Fruit fly (Drosophila melanogaster) whole organism, wandering third instar larva: ENCODE measurements around the gene Syx5.
A peak's percentile ranks its signal among the peaks of the same experiment; 100 is the strongest.

ENCODE experiments used
- Abd-B ChIP-seq: fragments of >200 bp; optimal IDR thresholded peaks from 2 replicates; lab custom pipeline; 2017; ENCODE audit warnings: missing biosample characterization, missing genetic modification characterization
- CG32264 ChIP-seq: fragments of 200-800 bp; sonication (Bioruptor generic); optimal IDR thresholded peaks from 2 replicates; lab custom pipeline; 2016; ENCODE audit warnings: missing biosample characterization, missing genetic modification characterization
- CG9705 ChIP-seq: fragments of 200-800 bp; sonication (Bioruptor generic); optimal IDR thresholded peaks from 2 replicates; lab custom pipeline; 2018; ENCODE audit warnings: missing biosample characterization, mild to moderate bottlenecking, missing genetic modification characterization
- CrebA ChIP-seq: fragments of 200-800 bp; sonication (Bioruptor generic); optimal IDR thresholded peaks from 2 replicates; lab custom pipeline; 2016; ENCODE audit warnings: missing biosample characterization, mild to moderate bottlenecking, missing genetic modification characterization, borderline replicate concordance
- Dfd ChIP-seq: fragments of >200 bp; optimal IDR thresholded peaks from 2 replicates; lab custom pipeline; 2017; ENCODE audit warnings: missing biosample characterization, missing genetic modification characterization
- Dif ChIP-seq: fragments of 200-275, 200-300 bp; sonication (Bioruptor generic); optimal IDR thresholded peaks from 2 replicates; lab custom pipeline; 2018; ENCODE audit warnings: missing biosample characterization, missing genetic modification characterization; ENCODE audit not compliant: partially characterized antibody
- GATAd ChIP-seq: sonication (Bioruptor generic); optimal IDR thresholded peaks from 2 replicates; lab custom pipeline; 2016; ENCODE audit warnings: missing biosample characterization, missing genetic modification characterization
- HLH106 ChIP-seq: fragments of 200-800 bp; optimal IDR thresholded peaks from 3 replicates; lab custom pipeline; 2019; ENCODE audit warnings: missing biosample characterization, mild to moderate bottlenecking, missing genetic modification characterization, moderate library complexity
- Hnf4 ChIP-seq: fragments of 200-800 bp; sonication (Bioruptor generic); optimal IDR thresholded peaks from 2 replicates; lab custom pipeline; 2016; ENCODE audit warnings: missing biosample characterization, mild to moderate bottlenecking, missing genetic modification characterization
- Hr78 ChIP-seq: fragments of >200 bp; optimal IDR thresholded peaks from 2 replicates; lab custom pipeline; 2017; ENCODE audit warnings: missing biosample characterization, missing genetic modification characterization
- Hr83 ChIP-seq: fragments of 200-300 bp; sonication (Bioruptor generic); optimal IDR thresholded peaks from 2 replicates; lab custom pipeline; 2016; ENCODE audit warnings: missing biosample characterization, mild to moderate bottlenecking, missing genetic modification characterization, moderate library complexity; ENCODE audit not compliant: poor library complexity, severe bottlenecking
- Jra ChIP-seq: sonication (Bioruptor generic); optimal IDR thresholded peaks from 2 replicates; lab custom pipeline; 2016; ENCODE audit warnings: missing biosample characterization, missing genetic modification characterization
- Mio ChIP-seq: sonication (Bioruptor generic); optimal IDR thresholded peaks from 2 replicates; lab custom pipeline; 2016; ENCODE audit warnings: missing biosample characterization, missing genetic modification characterization
- Myc ChIP-seq: fragments of >200 bp; optimal IDR thresholded peaks from 2 replicates; lab custom pipeline; 2017
- N ChIP-seq: fragments of >200 bp; optimal IDR thresholded peaks from 2 replicates; lab custom pipeline; 2018; ENCODE audit warnings: missing biosample characterization, missing external identifiers, missing genetic modification characterization
- OdsH ChIP-seq: fragments of 200-800 bp; sonication (Bioruptor generic); optimal IDR thresholded peaks from 2 replicates; lab custom pipeline; 2016; ENCODE audit warnings: missing biosample characterization, mild to moderate bottlenecking, missing genetic modification characterization
- Rel ChIP-seq, 2 experiments: fragments of 200-800 bp; sonication (Bioruptor generic) in 1 of 2; optimal IDR thresholded peaks; 2 replicates in 1 of 2; 3 replicates in 1 of 2; lab custom pipeline; 2016 to 2019; ENCODE audit warnings: mild to moderate bottlenecking in 2 of 2, missing biosample characterization in 2 of 2, missing genetic modification characterization in 2 of 2, moderate library complexity in 1 of 2
- Sp1 ChIP-seq: fragments of 200-800 bp; sonication (Bioruptor generic); optimal IDR thresholded peaks from 3 replicates; lab custom pipeline; 2019; ENCODE audit warnings: missing biosample characterization, mild to moderate bottlenecking, missing genetic modification characterization, moderate library complexity
- Vsx2 ChIP-seq: fragments of 200-300, 225-300 bp; sonication (Bioruptor generic); optimal IDR thresholded peaks from 2 replicates; lab custom pipeline; 2018; ENCODE audit warnings: missing biosample characterization, missing genetic modification characterization; ENCODE audit not compliant: partially characterized antibody
- br ChIP-seq: fragments of 200-800 bp; sonication (Bioruptor generic); optimal IDR thresholded peaks from 2 replicates; lab custom pipeline; 2016; ENCODE audit warnings: missing biosample characterization, missing genetic modification characterization
- brk ChIP-seq: fragments of 200-800 bp; sonication (Bioruptor generic); optimal IDR thresholded peaks from 2 replicates; lab custom pipeline; 2016; ENCODE audit warnings: missing biosample characterization, mild to moderate bottlenecking, missing genetic modification characterization
- dl ChIP-seq, 2 experiments: fragments of 175-275, 200-275 bp in 1 of 2; fragments of 200-275 bp in 1 of 2; sonication (Bioruptor generic); optimal IDR thresholded peaks; lab custom pipeline; 2018; ENCODE audit warnings: mild to moderate bottlenecking in 2 of 2, missing biosample characterization in 2 of 2, missing genetic modification characterization in 2 of 2, moderate library complexity in 2 of 2; ENCODE audit not compliant: partially characterized antibody in 2 of 2, insufficient read depth in 1 of 2
- dmrt93B ChIP-seq: fragments of 200-800 bp; sonication (Bioruptor generic); optimal IDR thresholded peaks from 2 replicates; lab custom pipeline; 2018; ENCODE audit warnings: missing biosample characterization, mild to moderate bottlenecking, missing genetic modification characterization
- dsf ChIP-seq: sonication (Bioruptor generic); optimal IDR thresholded peaks from 2 replicates; lab custom pipeline; 2016; ENCODE audit warnings: missing biosample characterization, missing genetic modification characterization, borderline replicate concordance
- ey ChIP-seq: fragments of 200-800 bp; sonication (Bioruptor generic); optimal IDR thresholded peaks from 2 replicates; lab custom pipeline; 2016; ENCODE audit warnings: missing biosample characterization, missing genetic modification characterization
- foxo ChIP-seq, 2 experiments: fragments of 200-800 bp; sonication (Bioruptor generic); optimal IDR thresholded peaks; 2 replicates in 1 of 2; 3 replicates in 1 of 2; lab custom pipeline; 2016 to 2017; ENCODE audit warnings: missing biosample characterization in 2 of 2, missing genetic modification characterization in 2 of 2
- fru ChIP-seq: fragments of 200-800 bp; sonication (Bioruptor generic); optimal IDR thresholded peaks from 3 replicates; lab custom pipeline; 2016; ENCODE audit warnings: missing biosample characterization, mild to moderate bottlenecking, missing genetic modification characterization
- h ChIP-seq: fragments of 200-800 bp; sonication (Bioruptor generic); optimal IDR thresholded peaks from 3 replicates; lab custom pipeline; 2016; ENCODE audit warnings: missing biosample characterization, mild to moderate bottlenecking, missing genetic modification characterization
- jim ChIP-seq: fragments of 175-275, 200-325 bp; sonication (Bioruptor generic); optimal IDR thresholded peaks from 2 replicates; lab custom pipeline; 2016; ENCODE audit warnings: missing biosample characterization, mild to moderate bottlenecking, missing genetic modification characterization
- lola ChIP-seq: fragments of >200 bp; optimal IDR thresholded peaks from 2 replicates; lab custom pipeline; 2017; ENCODE audit warnings: missing biosample characterization, missing genetic modification characterization
- pan ChIP-seq: fragments of >200 bp; optimal IDR thresholded peaks from 2 replicates; lab custom pipeline; 2017
- psq ChIP-seq: fragments of 200-800 bp; sonication (Bioruptor generic); optimal IDR thresholded peaks from 3 replicates; lab custom pipeline; 2017; ENCODE audit warnings: missing biosample characterization, mild to moderate bottlenecking, missing genetic modification characterization, moderate library complexity
- rgr ChIP-seq: fragments of 200-800 bp; sonication (Bioruptor generic); optimal IDR thresholded peaks from 3 replicates; lab custom pipeline; 2016; ENCODE audit warnings: missing biosample characterization, mild to moderate bottlenecking, missing genetic modification characterization
- sage ChIP-seq: fragments of 200-800 bp; sonication (Bioruptor generic); optimal IDR thresholded peaks from 2 replicates; lab custom pipeline; 2016; ENCODE audit warnings: missing biosample characterization, mild to moderate bottlenecking, missing genetic modification characterization
- sv ChIP-seq: fragments of 200-800 bp; sonication (Bioruptor generic); optimal IDR thresholded peaks from 3 replicates; lab custom pipeline; 2016; ENCODE audit warnings: missing biosample characterization, missing genetic modification characterization
- tai ChIP-seq: sonication (Bioruptor generic); optimal IDR thresholded peaks from 2 replicates; lab custom pipeline; 2016; ENCODE audit warnings: missing biosample characterization, missing genetic modification characterization
- usp ChIP-seq: fragments of >200 bp; optimal IDR thresholded peaks from 2 replicates; lab custom pipeline; 2017; ENCODE audit warnings: missing biosample characterization, missing genetic modification characterization
- woc ChIP-seq: sonication (Bioruptor generic); optimal IDR thresholded peaks from 2 replicates; lab custom pipeline; 2016; ENCODE audit warnings: missing biosample characterization, mild to moderate bottlenecking, missing genetic modification characterization

Gene Syx5

dm6 chr2L:16286360-16287005 lies 20.7 kb upstream of the Syx5 start (continued):
- TF ChIP-seq sage (GFP tag; lab: Kevin White, UChicago), result peak; percentile 70
- TF ChIP-seq GATAd (GFP tag; lab: Kevin White, UChicago), result no peak

- peak in 1 of 2 experiments; percentile 18 for TF ChIP-seq dl (GFP tag; optimal IDR thresholded peaks at IDR 0.05; lab: Kevin White, UChicago; ENCODE audit: insufficient read depth in 1 of 2, partially characterized antibody in 2 of 2)
- TF ChIP-seq Sp1 (GFP tag; lab: Kevin White, UChicago), result no peak
These were observed 20.0 kb upstream of the Syx5 start for dm6 chr2L:16287006-16287601.

- peak; percentile 93 for TF ChIP-seq sv (GFP tag; lab: Kevin White, UChicago)
- TF ChIP-seq OdsH (GFP tag; lab: Kevin White, UChicago), result peak; percentile 74
- peak; percentile 66 to 88 for TF ChIP-seq foxo (GFP tag; optimal IDR thresholded peaks at IDR 0.05; lab: Kevin White, UChicago)
- TF ChIP-seq Jra (GFP tag; lab: Kevin White, UChicago), result peak; percentile 85
- TF ChIP-seq sage (GFP tag; lab: Kevin White, UChicago), result peak; percentile 63
- peak; percentile 86 for TF ChIP-seq rgr (GFP tag; lab: Kevin White, UChicago)
- TF ChIP-seq ey, result peak; percentile 76
- TF ChIP-seq woc (GFP tag; lab: Kevin White, UChicago), result peak; percentile 48
- TF ChIP-seq CG9705 (GFP tag; lab: Kevin White, UChicago), result peak; percentile 58
- TF ChIP-seq Hr83 (GFP tag; lab: Kevin White, UChicago), result peak; percentile 97
- peak; percentile 51 for TF ChIP-seq Rel (GFP tag; optimal IDR thresholded peaks at IDR 0.05; lab: Kevin White, UChicago)
- peak; percentile 47 for TF ChIP-seq Rel (tag; optimal IDR thresholded peaks at IDR 0.05; lab: Kevin White, UChicago)
- TF ChIP-seq Vsx2, result peak; percentile 98
- TF ChIP-seq Hr78 (GFP tag; lab: Kevin White, UChicago), result no peak
- TF ChIP-seq h (GFP tag; lab: Kevin White, UChicago), result peak; percentile 86
- peak; percentile 76 for TF ChIP-seq br (GFP tag; lab: Kevin White, UChicago)
- peak; percentile 86 for TF ChIP-seq Myc (lab: Kevin White, UChicago)
- peak; percentile 73 for TF ChIP-seq dsf
- TF ChIP-seq Sp1 (GFP tag; lab: Kevin White, UChicago), result peak; percentile 61
- TF ChIP-seq Dif (GFP tag; lab: Kevin White, UChicago), result peak; percentile 84
- no peak for TF ChIP-seq usp (GFP tag; lab: Kevin White, UChicago)
- TF ChIP-seq dmrt93B (GFP tag; lab: Kevin White, UChicago), result peak; percentile 42
- TF ChIP-seq fru, result peak; percentile 73
- peak; percentile 53 for TF ChIP-seq Mio
- no peak for TF ChIP-seq N (GFP tag; lab: Kevin White, UChicago)
- peak; percentile 80 for TF ChIP-seq brk (GFP tag; lab: Kevin White, UChicago)
- peak; percentile 64 for TF ChIP-seq GATAd (GFP tag; lab: Kevin White, UChicago)
- TF ChIP-seq pan (lab: Kevin White, UChicago), result no peak
- TF ChIP-seq Dfd (GFP tag; lab: Kevin White, UChicago), result no peak
- TF ChIP-seq jim, result peak; percentile 90
- TF ChIP-seq Abd-B (GFP tag; lab: Kevin White, UChicago), result no peak
- peak; percentile 92 for TF ChIP-seq Hnf4 (GFP tag; lab: Kevin White, UChicago)
- TF ChIP-seq HLH106 (tag; lab: Kevin White, UChicago), result peak; percentile 64
- peak in 1 of 2 experiments; percentile 62 for TF ChIP-seq dl (GFP tag; optimal IDR thresholded peaks at IDR 0.05; lab: Kevin White, UChicago; ENCODE audit: insufficient read depth in 1 of 2, partially characterized antibody in 2 of 2)
- peak; percentile 44 for TF ChIP-seq CG32264
- TF ChIP-seq tai (GFP tag; lab: Kevin White, UChicago), result peak; percentile 97
- no peak for TF ChIP-seq lola
- no peak for TF ChIP-seq CrebA (GFP tag; lab: Kevin White, UChicago)
- TF ChIP-seq psq, result peak; percentile 34
- TF ChIP-seq, all 38 proteins: peak for 30
These were observed 19.3 kb upstream of the Syx5 start, which contains the start of the genes crp and pkaap for dm6 chr2L:16287602-16288392. crp (minus strand) TSS chr2L:16287730. pkaap (plus strand) TSS chr2L:16288290.
